Worm (Caenorhabditis elegans) whole organism, L2 larva: Measurements from ENCODE around the gene hst-3.2.
"Not testable (repeated sequence)": the region's sequence is repeated elsewhere in the genome, so short reads cannot be mapped to it uniquely, and the experiment has no call there.

Experiments
- nhr-11 ChIP-seq: fragments of 150-350 bp; optimal IDR thresholded peaks from 2 replicates; lab custom pipeline; 2014; ENCODE audit warnings: missing biosample characterization, missing genetic modification characterization
- nhr-6 ChIP-seq: fragments of 150-350 bp; optimal IDR thresholded peaks from 2 replicates; lab custom pipeline; 2014; ENCODE audit warnings: missing biosample characterization, missing genetic modification characterization
- zag-1 ChIP-seq: fragments of 150-350 bp; optimal IDR thresholded peaks from 2 replicates; lab custom pipeline; 2014; ENCODE audit warnings: missing biosample characterization, missing genetic modification characterization

ce11 chrX:2894273-2894672 lies 29.5 kb downstream of the hst-3.2 start, which contains the start of gene B0410.1:
- TF ChIP-seq zag-1 (tag; lab: Kevin White, UChicago); nhr-11; nhr-6: not testable (repeated sequence)
